Fruit fly (Drosophila melanogaster) whole organism, prepupa: ENCODE results near the gene Gyc88E.

Experiments used
- Blimp-1 ChIP-seq: fragments of 200-800 bp; sonication (Bioruptor generic); optimal IDR thresholded peaks from 3 replicates; lab custom pipeline; 2017; ENCODE audit warnings: missing biosample characterization, missing genetic modification characterization, mild to moderate bottlenecking, moderate library complexity, missing genetic modification reagents
- CG11902 ChIP-seq: fragments of 200-800 bp; sonication (Bioruptor generic); optimal IDR thresholded peaks from 3 replicates; lab custom pipeline; 2016; ENCODE audit warnings: missing biosample characterization, missing genetic modification characterization
- CG15336 ChIP-seq: fragments of 200-800 bp; sonication (Bioruptor generic); IDR thresholded peaks from 2 replicates; pipeline ENCODE4 v1.3.6; 2022; ENCODE audit warnings: missing biosample characterization, missing genetic modification characterization
- CG16779 ChIP-seq: fragments of 200-800 bp; sonication (Bioruptor generic); optimal IDR thresholded peaks from 3 replicates; lab custom pipeline; 2017; ENCODE audit warnings: missing biosample characterization, mild to moderate bottlenecking, missing genetic modification characterization
- CG3032 ChIP-seq: fragments of 200-800 bp; optimal IDR thresholded peaks from 2 replicates; lab custom pipeline; 2019; ENCODE audit warnings: missing biosample characterization, mild to moderate bottlenecking, missing genetic modification characterization, moderate library complexity
- CG32006 ChIP-seq: fragments of 200-800 bp; sonication (Bioruptor generic); optimal IDR thresholded peaks from 3 replicates; lab custom pipeline; 2017; ENCODE audit warnings: missing biosample characterization, mild to moderate bottlenecking, missing genetic modification characterization
- CG34406 ChIP-seq: fragments of 200-800 bp; sonication (Bioruptor generic); optimal IDR thresholded peaks from 3 replicates; lab custom pipeline; 2016; ENCODE audit warnings: missing biosample characterization, missing genetic modification characterization
- CG4318 ChIP-seq: fragments of 200-800 bp; sonication (Bioruptor generic); optimal IDR thresholded peaks from 3 replicates; lab custom pipeline; 2017; ENCODE audit warnings: missing biosample characterization, mild to moderate bottlenecking, missing genetic modification characterization
- CG6276 ChIP-seq: fragments of 200-800 bp; sonication (Bioruptor generic); optimal IDR thresholded peaks from 2 replicates; lab custom pipeline; 2017; ENCODE audit warnings: missing biosample characterization, mild to moderate bottlenecking, missing genetic modification characterization
- CG6808 ChIP-seq: fragments of 200-800 bp; sonication (Bioruptor generic); optimal IDR thresholded peaks from 3 replicates; lab custom pipeline; 2017; ENCODE audit warnings: missing biosample characterization, missing genetic modification characterization, mild to moderate bottlenecking, moderate library complexity, missing genetic modification reagents
- CG6854 ChIP-seq: fragments of 200-800 bp; sonication (Bioruptor generic); optimal IDR thresholded peaks from 2 replicates; lab custom pipeline; 2017; ENCODE audit warnings: missing biosample characterization, mild to moderate bottlenecking, missing genetic modification characterization
- CG8119 ChIP-seq: fragments of 200-800 bp; sonication (Bioruptor generic); IDR thresholded peaks from 3 replicates; pipeline ENCODE4 v1.3.6; 2022; ENCODE audit warnings: missing biosample characterization, missing genetic modification characterization
- CG8632 ChIP-seq: fragments of 200-800 bp; sonication (Bioruptor generic); optimal IDR thresholded peaks from 3 replicates; lab custom pipeline; 2016; ENCODE audit warnings: missing biosample characterization, missing genetic modification characterization
- Eip78C ChIP-seq: fragments of 200-800 bp; sonication (Bioruptor generic); peaks from one replicate; lab custom pipeline; 2016; ENCODE audit warnings: missing biosample characterization, missing genetic modification characterization
- Eip93F ChIP-seq: fragments of 200-800 bp; sonication (Bioruptor generic); optimal IDR thresholded peaks from 2 replicates; lab custom pipeline; 2016; ENCODE audit warnings: missing biosample characterization, mild to moderate bottlenecking, missing genetic modification characterization
- Ets21C ChIP-seq: fragments of 200-800 bp; sonication (Bioruptor generic); optimal IDR thresholded peaks from 3 replicates; lab custom pipeline; 2016; ENCODE audit warnings: missing biosample characterization, missing genetic modification characterization
- Ets96B ChIP-seq: fragments of 200-800 bp; optimal IDR thresholded peaks from 2 replicates; lab custom pipeline; 2019; ENCODE audit warnings: missing biosample characterization, mild to moderate bottlenecking, missing genetic modification characterization, moderate library complexity
- Gug ChIP-seq: fragments of 200-800 bp; sonication (Bioruptor generic); IDR thresholded peaks from 2 replicates; pipeline ENCODE4 v1.3.6; 2022; ENCODE audit warnings: missing biosample characterization, missing genetic modification characterization
- Hr38 ChIP-seq: sonication (Bioruptor generic); optimal IDR thresholded peaks from 2 replicates; lab custom pipeline; 2016; ENCODE audit warnings: missing biosample characterization, missing genetic modification characterization
- Hr39 ChIP-seq: fragments of 200-800 bp; sonication (Bioruptor generic); optimal IDR thresholded peaks from 2 replicates; lab custom pipeline; 2016; ENCODE audit warnings: missing biosample characterization, missing genetic modification characterization
- Hr4 ChIP-seq: fragments of 200-800 bp; sonication (Bioruptor generic); optimal IDR thresholded peaks from 3 replicates; lab custom pipeline; 2016; ENCODE audit warnings: missing biosample characterization, missing genetic modification characterization
- Smox ChIP-seq: fragments of 200-800 bp; sonication (Bioruptor generic); optimal IDR thresholded peaks from 3 replicates; lab custom pipeline; 2016; ENCODE audit warnings: missing biosample characterization, missing genetic modification characterization
- Sox102F ChIP-seq: fragments of 200-800 bp; sonication (Bioruptor generic); optimal IDR thresholded peaks from 2 replicates; lab custom pipeline; 2016; ENCODE audit warnings: missing biosample characterization, mild to moderate bottlenecking, missing genetic modification characterization
- achi ChIP-seq: fragments of 200-800 bp; sonication (Bioruptor generic); optimal IDR thresholded peaks from 3 replicates; lab custom pipeline; 2016; ENCODE audit warnings: missing biosample characterization, missing genetic modification characterization
- acj6 ChIP-seq: fragments of 200-800 bp; sonication (Bioruptor generic); optimal IDR thresholded peaks from 3 replicates; lab custom pipeline; 2016; ENCODE audit warnings: missing biosample characterization, missing genetic modification characterization
- cyc ChIP-seq: fragments of 200-800 bp; sonication (Bioruptor generic); optimal IDR thresholded peaks from 3 replicates; lab custom pipeline; 2016; ENCODE audit warnings: missing biosample characterization, missing genetic modification characterization
- dac ChIP-seq: fragments of 200-800 bp; sonication (Bioruptor generic); optimal IDR thresholded peaks from 2 replicates; lab custom pipeline; 2017; ENCODE audit warnings: missing biosample characterization, mild to moderate bottlenecking, missing genetic modification characterization
- eg ChIP-seq: fragments of 200-800 bp; sonication (Bioruptor generic); IDR thresholded peaks from 3 replicates; pipeline ENCODE4 v1.3.6; 2022; ENCODE audit warnings: missing biosample characterization, missing genetic modification characterization
- fkh ChIP-seq: fragments of 200-800 bp; sonication (Bioruptor generic); optimal IDR thresholded peaks from 3 replicates; lab custom pipeline; 2017; ENCODE audit warnings: missing biosample characterization, mild to moderate bottlenecking, missing genetic modification characterization, moderate library complexity
- pdm3 ChIP-seq: fragments of 200-800 bp; sonication (Bioruptor generic); optimal IDR thresholded peaks from 3 replicates; lab custom pipeline; 2016; ENCODE audit warnings: missing biosample characterization, missing genetic modification characterization
- ss ChIP-seq, 2 experiments: fragments of 200-800 bp; sonication (Bioruptor generic); optimal IDR thresholded peaks; 2 replicates in 1 of 2; 3 replicates in 1 of 2; lab custom pipeline; 2017 to 2018; ENCODE audit warnings: mild to moderate bottlenecking in 2 of 2, missing biosample characterization in 2 of 2, missing genetic modification characterization in 2 of 2, moderate library complexity in 1 of 2
- topi ChIP-seq: fragments of 200-800 bp; sonication (Bioruptor generic); optimal IDR thresholded peaks from 3 replicates; lab custom pipeline; 2016; ENCODE audit warnings: missing biosample characterization, missing genetic modification characterization
- vri ChIP-seq: fragments of 200-800 bp; sonication (Bioruptor generic); optimal IDR thresholded peaks from 3 replicates; lab custom pipeline; 2016; ENCODE audit warnings: missing biosample characterization, mild to moderate bottlenecking, missing genetic modification characterization

Gyc88E gene

DNA sequence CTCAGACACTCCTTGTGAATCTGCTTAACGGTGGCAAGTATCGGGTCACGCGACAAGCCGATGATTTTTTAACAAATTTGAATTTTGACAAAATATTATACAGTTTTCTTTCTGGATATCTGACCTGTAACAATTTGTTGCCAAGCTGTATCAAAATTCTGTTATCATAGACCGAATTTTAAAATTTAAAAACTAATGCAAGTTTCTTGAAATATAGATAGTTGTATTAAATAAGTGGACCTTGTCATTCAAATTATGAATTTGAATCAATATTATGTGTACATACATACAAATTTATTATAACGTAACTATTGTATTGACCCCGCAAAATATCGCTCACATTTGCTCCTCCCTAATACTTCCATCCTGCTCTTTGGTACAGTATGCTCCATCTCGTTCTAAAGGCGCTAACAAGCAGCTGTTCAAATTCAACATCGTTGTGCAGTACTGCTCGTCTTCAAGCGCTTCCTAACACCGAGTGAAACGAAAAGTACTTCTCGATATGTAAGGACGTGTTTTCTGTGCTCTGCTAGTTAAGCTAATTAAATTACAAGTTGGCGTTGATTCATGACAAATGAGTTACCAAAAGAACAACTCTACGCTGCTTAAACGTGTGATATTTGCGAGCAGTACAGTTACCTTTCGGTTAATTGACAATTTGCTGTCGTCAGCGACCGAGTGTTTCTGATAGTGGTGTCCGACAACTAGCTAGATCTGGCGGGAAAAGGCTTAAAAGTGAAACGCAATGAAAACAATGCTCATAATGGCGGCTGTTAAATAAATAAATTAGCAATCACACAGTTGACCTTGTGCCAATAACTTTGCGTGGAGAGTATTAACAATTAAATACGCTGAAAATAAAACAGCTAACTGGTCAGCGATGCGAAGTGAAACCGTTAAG lies 46.2 kb downstream of the Gyc88E start, which contains the start of the genes Kpc1 and CG42542 (continued):
- TF ChIP-seq CG15336 (GFP tag; lab: Robert Waterston, UW): 0 out of 2 replicates have a peak, but pooled peaks have one; percentile 8
- peak; percentile 13; the same call in 1 of the 2 replicates for TF ChIP-seq Gug (GFP tag; lab: Robert Waterston, UW)
- TF ChIP-seq dac (GFP tag; lab: Kevin White, UChicago): no peak
- peak; percentile 74 for TF ChIP-seq topi (GFP tag; lab: Kevin White, UChicago)
- peak; percentile 81 for TF ChIP-seq Hr39 (GFP tag; lab: Kevin White, UChicago)
- peak; percentile 75 for TF ChIP-seq Ets21C
- peak; percentile 78 for TF ChIP-seq Smox (GFP tag; lab: Kevin White, UChicago)
- TF ChIP-seq CG6276 (GFP tag; lab: Kevin White, UChicago): no peak
- TF ChIP-seq Blimp-1 (GFP tag; lab: Kevin White, UChicago): peak; percentile 86
- TF ChIP-seq CG8632: peak; percentile 62
- peak; percentile 71 for TF ChIP-seq cyc (GFP tag; lab: Kevin White, UChicago)
- TF ChIP-seq CG8119 (GFP tag; lab: Robert Waterston, UW): peak; percentile 53; the same call in 1 of the 3 replicates
- TF ChIP-seq Sox102F (GFP tag; lab: Kevin White, UChicago): peak; percentile 69
- peak; percentile 63 for TF ChIP-seq CG34406 (GFP tag; lab: Kevin White, UChicago)
- TF ChIP-seq Eip93F: peak; percentile 32
- TF ChIP-seq achi (GFP tag; lab: Kevin White, UChicago): peak; percentile 71
- TF ChIP-seq CG11902 (GFP tag; lab: Kevin White, UChicago): peak; percentile 42
- peak; percentile 79 for TF ChIP-seq acj6 (GFP tag; lab: Kevin White, UChicago)

DNA sequence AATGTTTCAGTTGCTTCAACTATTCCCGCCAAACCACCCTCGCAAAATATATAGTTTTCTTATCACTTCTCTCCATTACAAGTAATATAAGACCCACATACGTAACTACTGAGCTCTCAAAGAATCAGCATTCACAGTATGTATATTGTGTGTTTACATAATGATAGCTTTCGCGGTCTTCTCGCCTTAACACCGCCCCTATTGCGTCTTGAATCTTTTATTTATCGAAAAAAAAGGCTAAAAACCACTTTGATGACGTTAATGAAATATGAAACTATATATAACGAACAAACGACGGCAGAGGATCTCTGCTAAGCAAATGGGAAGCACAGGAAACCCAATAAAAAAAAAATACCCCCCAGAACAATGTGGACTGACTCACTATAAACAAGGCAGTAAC lies 47.2 kb downstream of the Gyc88E start:
- peak; percentile 22 for TF ChIP-seq CG6808 (GFP tag; lab: Kevin White, UChicago)
- peak; percentile 60 for TF ChIP-seq fkh
- TF ChIP-seq Eip78C (GFP tag; lab: Kevin White, UChicago): peak; percentile 60
- no peak for TF ChIP-seq CG16779 (tag; lab: Kevin White, UChicago)

DNA sequence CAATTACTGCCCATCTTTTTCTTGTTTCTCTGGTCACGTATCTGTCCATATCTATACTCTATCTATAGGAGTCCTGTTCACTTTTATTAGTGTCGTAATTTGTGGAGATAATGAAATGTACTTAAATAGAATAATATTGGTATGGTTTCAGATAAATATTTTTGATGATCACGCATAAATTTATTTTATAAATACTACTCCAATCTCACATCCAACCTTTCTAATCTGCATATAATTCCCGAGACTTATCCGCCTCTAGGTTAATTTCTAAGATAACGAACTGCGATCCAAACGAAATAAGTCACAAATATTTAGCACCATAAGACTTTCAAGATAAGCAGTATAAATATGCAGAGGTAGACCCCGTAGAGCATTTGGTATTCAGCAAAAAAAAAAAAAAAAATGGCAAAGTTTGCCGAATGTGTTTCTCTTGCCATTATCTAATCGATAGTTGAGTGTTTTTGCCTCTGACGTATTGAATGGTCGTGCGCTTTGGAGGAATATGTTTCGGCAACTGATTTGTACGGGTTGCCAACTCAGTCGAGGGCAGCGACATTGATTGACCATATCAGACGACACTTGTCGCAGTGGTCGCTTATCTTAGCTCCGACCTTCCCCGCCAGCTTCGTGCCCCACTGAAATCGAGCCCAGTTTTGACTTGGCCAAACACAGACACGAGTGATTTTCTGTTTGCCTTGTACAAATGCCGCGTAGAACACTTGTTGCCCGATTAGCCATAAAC lies 48.0 kb downstream of the Gyc88E start:
- peak; percentile 23 for TF ChIP-seq CG32006
- peak; percentile 58 for TF ChIP-seq fkh
- no peak for TF ChIP-seq CG3032 (tag; lab: Kevin White, UChicago)
- no peak; the same call in 2 of the 3 replicates for TF ChIP-seq eg
- TF ChIP-seq vri: peak; percentile 75
- TF ChIP-seq Hr4 (GFP tag; lab: Kevin White, UChicago): peak; percentile 45
- peak; percentile 18 for TF ChIP-seq Eip93F
- TF ChIP-seq Ets96B (tag; lab: Kevin White, UChicago): no peak
- TF ChIP-seq CG4318 (GFP tag; lab: Kevin White, UChicago): no peak
- peak; percentile 56 for TF ChIP-seq Eip78C (GFP tag; lab: Kevin White, UChicago)

DNA sequence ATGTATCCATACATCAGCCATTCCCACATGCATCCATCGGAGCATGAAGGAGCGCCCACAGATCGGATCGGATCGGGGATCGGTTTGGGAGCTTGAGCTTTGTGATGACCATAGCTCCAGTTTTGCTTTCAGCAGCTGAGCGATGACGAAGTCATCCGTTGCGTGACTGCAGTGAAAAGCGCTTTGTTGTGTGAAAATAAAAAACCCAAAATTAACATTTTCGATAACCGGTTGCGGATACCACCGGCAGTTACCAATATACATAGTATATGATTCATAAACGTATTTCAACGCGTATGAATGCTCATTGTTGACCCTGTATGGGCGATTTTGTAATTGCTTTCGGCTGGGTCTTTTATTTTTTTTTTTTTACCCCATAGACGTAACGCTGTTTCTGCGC lies 55.0 kb downstream of the Gyc88E start:
- TF ChIP-seq Sox102F (GFP tag; lab: Kevin White, UChicago) (no peak), Hr38 (GFP tag; lab: Kevin White, UChicago) (no peak), eg (0 out of 3 replicates have a peak, but pooled peaks have one; percentile 44), pdm3 (GFP tag; lab: Kevin White, UChicago) (no peak), CG6854 (GFP tag; lab: Kevin White, UChicago) (peak; percentile 42), ss (GFP tag; optimal IDR thresholded peaks at IDR 0.05; lab: Kevin White, UChicago) (peak in 1 of 2 experiments; percentile 65), Blimp-1 (GFP tag; lab: Kevin White, UChicago) (peak; percentile 77), vri (peak; percentile 32)
